Worm (Caenorhabditis elegans) whole organism, young adult: ENCODE results near the gene vhp-1.

Experiments used
- B0336.3 ChIP-seq: fragments of 200-800 bp; sonication (Bioruptor generic); IDR thresholded peaks from 2 replicates; pipeline ENCODE4 v1.3.6; 2022; ENCODE audit warnings: missing genetic modification characterization, missing compliant biosample characterization
- F57C9.4 ChIP-seq: sonication (generic microtip); optimal IDR thresholded peaks from 2 replicates; lab custom pipeline; 2017; ENCODE audit warnings: mild to moderate bottlenecking, missing genetic modification characterization, missing compliant biosample characterization
- K11D2.4 ChIP-seq: fragments of 200-800 bp; sonication (Bioruptor generic); IDR thresholded peaks from 2 replicates; pipeline ENCODE4 v1.3.6; 2022; ENCODE audit warnings: missing genetic modification reagents, missing genetic modification characterization, missing compliant biosample characterization
- Y53F4B.3 ChIP-seq: fragments of 200-800 bp; sonication (Bioruptor generic); IDR thresholded peaks from 2 replicates; pipeline ENCODE4 v1.3.6; 2022; ENCODE audit warnings: missing genetic modification reagents, missing genetic modification characterization, missing compliant biosample characterization
- Y53G8AR.9 ChIP-seq: fragments of 200-800 bp; sonication (Bioruptor generic); conservative IDR thresholded peaks from 2 replicates; pipeline ENCODE4 v1.3.6; 2022; ENCODE audit warnings: missing genetic modification reagents, missing genetic modification characterization, missing compliant biosample characterization
- Y95B8A.8 ChIP-seq: fragments of 200-800 bp; sonication (Bioruptor generic); IDR thresholded peaks from 2 replicates; pipeline ENCODE4 v1.3.6; 2022; ENCODE audit warnings: missing genetic modification reagents, missing genetic modification characterization, missing compliant biosample characterization
- aptf-3 ChIP-seq: fragments of 200-800 bp; sonication (Bioruptor generic); IDR thresholded peaks from 2 replicates; pipeline ENCODE4 v1.3.6; 2022; ENCODE audit warnings: missing genetic modification characterization, missing compliant biosample characterization
- attf-5 ChIP-seq: fragments of 200-800 bp; sonication (Bioruptor generic); optimal IDR thresholded peaks from 2 replicates; lab custom pipeline; 2018; ENCODE audit warnings: mild to moderate bottlenecking, missing genetic modification characterization, missing compliant biosample characterization
- bed-1 ChIP-seq: fragments of 200-800 bp; sonication (Bioruptor generic); IDR thresholded peaks from 2 replicates; pipeline ENCODE4 v1.3.6; 2022; ENCODE audit warnings: missing genetic modification reagents, missing genetic modification characterization, missing compliant biosample characterization
- ccch-3 ChIP-seq: fragments of 200-800 bp; sonication (Bioruptor generic); optimal IDR thresholded peaks from 2 replicates; lab custom pipeline; 2018; ENCODE audit warnings: mild to moderate bottlenecking, missing genetic modification characterization, missing compliant biosample characterization
- ceh-27 ChIP-seq: fragments of 200-800 bp; sonication (Bioruptor generic); optimal IDR thresholded peaks from 2 replicates; lab custom pipeline; 2018; ENCODE audit warnings: mild to moderate bottlenecking, missing genetic modification characterization, moderate library complexity, missing compliant biosample characterization
- die-1 ChIP-seq: sonication (generic microtip); optimal IDR thresholded peaks from 2 replicates; lab custom pipeline; 2016; ENCODE audit warnings: missing genotype, mild to moderate bottlenecking, missing genetic modification characterization, missing compliant biosample characterization
- egl-44 ChIP-seq: fragments of 200-800 bp; sonication (Bioruptor generic); IDR thresholded peaks from 2 replicates; pipeline ENCODE4 v1.3.6; 2022; ENCODE audit warnings: missing genetic modification reagents, missing genetic modification characterization, missing compliant biosample characterization
- gei-17 ChIP-seq: fragments of 200-800 bp; sonication (Bioruptor generic); optimal IDR thresholded peaks from 2 replicates; lab custom pipeline; 2018; ENCODE audit warnings: mild to moderate bottlenecking, missing genetic modification characterization, missing compliant biosample characterization
- let-526 ChIP-seq: fragments of 200-800 bp; sonication (Bioruptor generic); IDR thresholded peaks from 2 replicates; pipeline ENCODE4 v1.3.6; 2022; ENCODE audit warnings: missing genetic modification reagents, missing genetic modification characterization, missing compliant biosample characterization
- let-607 ChIP-seq, 2 experiments: fragments of 200-800 bp in 1 of 2; sonication (Bioruptor generic) in 1 of 2; sonication (generic microtip) in 1 of 2; optimal IDR thresholded peaks; 2 replicates each; lab custom pipeline; 2016 to 2018; ENCODE audit warnings: mild to moderate bottlenecking in 2 of 2, missing compliant biosample characterization in 2 of 2, missing genetic modification characterization in 2 of 2, moderate library complexity in 2 of 2, missing genotype in 1 of 2
- lin-54 ChIP-seq: fragments of 200-800 bp; sonication (Bioruptor generic); optimal IDR thresholded peaks from 2 replicates; lab custom pipeline; 2018; ENCODE audit warnings: mild to moderate bottlenecking, missing genetic modification characterization, missing compliant biosample characterization
- madf-3 ChIP-seq: fragments of 200-800 bp; sonication (Bioruptor generic); IDR thresholded peaks from 2 replicates; pipeline ENCODE4 v1.3.6; 2022; ENCODE audit warnings: missing genetic modification reagents, missing genetic modification characterization, missing compliant biosample characterization
- madf-6 ChIP-seq: fragments of 200-800 bp; sonication (Bioruptor generic); IDR thresholded peaks from 2 replicates; pipeline ENCODE4 v1.3.6; 2022; ENCODE audit warnings: missing genetic modification reagents, missing genetic modification characterization, missing compliant biosample characterization
- mcd-1 ChIP-seq: fragments of 200-800 bp; sonication (Bioruptor generic); IDR thresholded peaks from 2 replicates; pipeline ENCODE4 v1.3.6; 2022; ENCODE audit warnings: missing genetic modification reagents, missing genetic modification characterization, missing compliant biosample characterization
- nfyb-1 ChIP-seq: fragments of 200-800 bp; sonication (Bioruptor generic); IDR thresholded peaks from 2 replicates; pipeline ENCODE4 v1.3.6; 2022; ENCODE audit warnings: missing genetic modification reagents, missing genetic modification characterization, missing compliant biosample characterization
- nhr-80 ChIP-seq: sonication (generic microtip); optimal IDR thresholded peaks from 2 replicates; lab custom pipeline; 2016; ENCODE audit warnings: missing genetic modification characterization, missing compliant biosample characterization
- repo-1 ChIP-seq: sonication (generic microtip); optimal IDR thresholded peaks from 2 replicates; lab custom pipeline; 2017; ENCODE audit warnings: mild to moderate bottlenecking, missing genetic modification characterization, missing compliant biosample characterization
- snpc-1.3 ChIP-seq: sonication (generic microtip); optimal IDR thresholded peaks from 2 replicates; lab custom pipeline; 2017; ENCODE audit warnings: missing genetic modification characterization, mild to moderate bottlenecking, missing compliant biosample characterization, antibody characterized with exemption, moderate library complexity, missing genotype, missing genetic modification reagents; ENCODE audit not compliant: insufficient read depth
- snpc-3.4 ChIP-seq: sonication (generic microtip); optimal IDR thresholded peaks from 2 replicates; lab custom pipeline; 2017; ENCODE audit warnings: missing genetic modification characterization, mild to moderate bottlenecking, missing compliant biosample characterization, antibody characterized with exemption, moderate library complexity, missing genotype, missing genetic modification reagents
- snpc-4 ChIP-seq, 5 experiments: fragments of 150-350 bp in 1 of 5; sonication (generic microtip) in 4 of 5; optimal IDR thresholded peaks; 2 replicates each; lab custom pipeline; 2014 to 2018; ENCODE audit warnings: missing genetic modification characterization in 5 of 5, missing biosample characterization in 3 of 5, antibody characterized with exemption in 2 of 5, mild to moderate bottlenecking in 2 of 5, missing compliant biosample characterization in 2 of 5, missing genotype in 2 of 5, moderate library complexity in 2 of 5, missing genetic modification reagents in 1 of 5
- somi-1 ChIP-seq: fragments of 200-800 bp; sonication (Bioruptor generic); optimal IDR thresholded peaks from 2 replicates; lab custom pipeline; 2018; ENCODE audit warnings: mild to moderate bottlenecking, missing genetic modification characterization, missing compliant biosample characterization
- tbp1 ChIP-seq: fragments of 200-800 bp; sonication (Bioruptor generic); optimal IDR thresholded peaks from 2 replicates; lab custom pipeline; 2018; ENCODE audit warnings: mild to moderate bottlenecking, missing genetic modification characterization, missing compliant biosample characterization
- tbx-9 ChIP-seq: sonication (generic microtip); optimal IDR thresholded peaks from 2 replicates; lab custom pipeline; 2016; ENCODE audit warnings: borderline replicate concordance, missing genetic modification characterization, inconsistent platforms, missing compliant biosample characterization
- tlf-1 ChIP-seq: fragments of 200-800 bp; sonication (Bioruptor generic); optimal IDR thresholded peaks from 2 replicates; lab custom pipeline; 2018; ENCODE audit warnings: mild to moderate bottlenecking, missing genetic modification characterization, missing compliant biosample characterization
- xnd-1 ChIP-seq: sonication (generic microtip); optimal IDR thresholded peaks from 2 replicates; lab custom pipeline; 2016; ENCODE audit warnings: missing genotype, missing genetic modification reagents, missing genetic modification characterization, missing compliant biosample characterization
- ztf-22 ChIP-seq: fragments of 200-800 bp; sonication (Bioruptor generic); optimal IDR thresholded peaks from 2 replicates; lab custom pipeline; 2018; ENCODE audit warnings: mild to moderate bottlenecking, missing genetic modification characterization, moderate library complexity, missing compliant biosample characterization
- ztf-26 ChIP-seq: sonication (generic microtip); optimal IDR thresholded peaks from 2 replicates; lab custom pipeline; 2017; ENCODE audit warnings: missing genetic modification characterization, missing compliant biosample characterization
- ztf-3 ChIP-seq: fragments of 200-800 bp; sonication (Bioruptor generic); optimal IDR thresholded peaks from 2 replicates; lab custom pipeline; 2018; ENCODE audit warnings: mild to moderate bottlenecking, missing genetic modification characterization, missing compliant biosample characterization
- ztf-6 ChIP-seq: fragments of 200-800 bp; sonication (Bioruptor generic); IDR thresholded peaks from 2 replicates; pipeline ENCODE4 v1.3.6; 2022; ENCODE audit warnings: missing genetic modification reagents, missing genetic modification characterization, missing compliant biosample characterization

vhp-1 gene

DNA sequence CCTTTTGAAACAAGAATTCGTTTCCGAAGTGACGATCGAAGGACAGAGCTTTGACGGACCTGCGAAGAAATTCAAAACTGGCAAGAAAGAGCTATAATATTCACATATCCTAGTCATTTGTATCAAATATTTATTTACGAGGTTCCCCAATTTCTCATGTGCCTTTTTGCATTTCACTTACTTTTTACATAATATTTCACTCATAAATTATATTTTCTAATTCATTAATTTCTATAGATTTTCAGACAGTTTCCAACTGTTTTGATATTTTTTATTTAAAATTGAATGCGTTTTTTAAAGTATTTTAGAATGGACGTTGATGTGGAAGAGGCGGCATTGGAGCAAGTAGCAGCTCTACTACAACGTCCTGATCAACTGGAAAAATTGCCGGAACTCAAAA is 36.2 kb downstream of the vhp-1 start, which contains the start of gene sec-6:
Gene sec-6 (plus strand): TSS at position 301 of the 400 bp plus-strand sequence.
- no peak for TF ChIP-seq tbp1 (GFP tag; lab: Kevin White, UChicago)
- no peak for TF ChIP-seq egl-44
- no peak for TF ChIP-seq Y95B8A.8 (GFP tag; lab: Robert Waterston, UW)
- TF ChIP-seq snpc-4 (GFP tag; optimal IDR thresholded peaks at IDR 0.05; lab: Kevin White, UChicago), result no peak
- no peak for TF ChIP-seq snpc-4 (tag; optimal IDR thresholded peaks at IDR 0.05; lab: Kevin White, UChicago)
- no peak for TF ChIP-seq K11D2.4 (GFP tag; lab: Robert Waterston, UW)
- no peak for TF ChIP-seq nfyb-1 (GFP tag; lab: Robert Waterston, UW)
- TF ChIP-seq aptf-3 (GFP tag; lab: Robert Waterston, UW), result no peak
- TF ChIP-seq ztf-3 (GFP tag; lab: Kevin White, UChicago), result no peak
- no peak for TF ChIP-seq ccch-3 (GFP tag; lab: Kevin White, UChicago)
- TF ChIP-seq tlf-1, result no peak
- no peak for TF ChIP-seq let-607 (tag; optimal IDR thresholded peaks at IDR 0.05; lab: Kevin White, UChicago)
- TF ChIP-seq madf-3 (GFP tag; lab: Robert Waterston, UW), result no peak
- no peak for TF ChIP-seq snpc-3.4 (tag; lab: Kevin White, UChicago)
- TF ChIP-seq snpc-1.3 (tag; lab: Kevin White, UChicago), result no peak
- TF ChIP-seq ztf-6 (GFP tag; lab: Robert Waterston, UW), result no peak
- no peak for TF ChIP-seq mcd-1 (GFP tag; lab: Robert Waterston, UW)
- no peak for TF ChIP-seq madf-6 (GFP tag; lab: Robert Waterston, UW)
- TF ChIP-seq Y53F4B.3, result no peak

DNA sequence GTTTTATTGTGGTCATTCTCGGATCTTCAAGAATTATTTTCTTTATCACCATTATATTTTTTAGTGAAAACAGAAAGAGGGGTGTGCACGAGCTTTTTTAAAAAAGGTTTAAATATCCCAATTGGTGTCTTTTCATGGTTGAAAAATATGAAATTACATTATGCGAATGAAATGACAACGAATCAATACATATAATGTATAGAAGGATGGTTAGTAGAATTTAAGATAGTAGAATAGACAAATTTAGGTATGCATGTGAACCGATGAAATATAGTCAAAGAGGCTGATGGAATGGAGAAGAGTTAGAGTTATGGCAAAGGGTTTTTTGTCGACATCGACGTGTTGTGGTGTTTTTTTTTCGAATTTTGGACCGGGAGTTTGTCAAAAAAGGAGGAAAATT is 41.4 kb downstream of the vhp-1 start:
- TF ChIP-seq nhr-80 (tag; lab: Kevin White, UChicago) (no peak), B0336.3 (GFP tag; lab: Robert Waterston, UW) (no peak), repo-1 (no peak), Y53G8AR.9 (no peak), attf-5 (no peak), die-1 (no peak), lin-54 (GFP tag; lab: Kevin White, UChicago) (no peak)

DNA sequence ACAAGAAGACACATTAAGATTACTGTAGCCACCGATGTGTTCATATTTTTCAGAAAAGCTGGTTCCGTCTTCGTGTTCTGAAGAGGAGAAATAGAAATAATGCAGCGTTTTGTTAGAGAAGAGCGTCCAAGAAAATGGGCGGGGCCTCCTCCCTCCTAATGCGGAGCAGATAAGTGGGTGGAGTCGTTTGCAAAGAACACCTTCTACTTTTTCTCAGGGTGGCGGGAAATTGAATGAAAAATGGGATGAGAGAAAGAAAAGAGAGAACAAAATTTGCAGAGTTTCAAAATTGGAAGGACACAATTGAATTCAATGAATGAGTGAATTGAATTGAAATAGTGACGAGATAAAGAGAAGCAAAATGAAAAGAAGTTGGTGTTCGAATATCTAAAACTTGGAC is 42.6 kb downstream of the vhp-1 start, which contains the start of gene F09E5.16:
Gene F09E5.16 (minus strand): TSS at position 101 of the 400 bp plus-strand sequence.
- TF ChIP-seq lin-54 (GFP tag; lab: Kevin White, UChicago) (no peak), ztf-22 (no peak), somi-1 (no peak), xnd-1 (tag; lab: Kevin White, UChicago) (no peak), tbx-9 (tag; lab: Kevin White, UChicago) (no peak), ztf-26 (no peak), nhr-80 (tag; lab: Kevin White, UChicago) (no peak), gei-17 (no peak), bed-1 (GFP tag; lab: Robert Waterston, UW) (no peak), let-526 (GFP tag; lab: Robert Waterston, UW) (no peak), ceh-27 (GFP tag; lab: Kevin White, UChicago) (no peak), F57C9.4 (tag; lab: Kevin White, UChicago) (no peak)
